Fruit fly (Drosophila melanogaster) whole organism, embryonic: ENCODE measurements around the gene Rab3-GAP.
A peak's percentile ranks its signal among the peaks of the same experiment; 100 is the strongest.

Source experiments
- CG10147 ChIP-seq: fragments of 200-800 bp; sonication (Bioruptor generic); optimal IDR thresholded peaks from 2 replicates; lab custom pipeline; 2019; ENCODE audit warnings: missing biosample characterization, mild to moderate bottlenecking, missing genetic modification characterization, moderate library complexity
- CG11695 ChIP-seq: fragments of 200-800 bp; sonication (Bioruptor generic); IDR thresholded peaks from 3 replicates; pipeline ENCODE4 v1.3.6; 2022; ENCODE audit warnings: missing biosample characterization, missing genetic modification characterization
- CG12299 ChIP-seq: fragments of 200-800 bp; sonication (Bioruptor generic); optimal IDR thresholded peaks from 2 replicates; lab custom pipeline; 2018; ENCODE audit warnings: missing biosample characterization, mild to moderate bottlenecking, missing genetic modification characterization
- CG13287 ChIP-seq: fragments of 200-800 bp; sonication (Bioruptor generic); IDR thresholded peaks from 2 replicates; pipeline ENCODE4 v1.3.6; 2022; ENCODE audit warnings: missing biosample characterization, missing genetic modification characterization; ENCODE audit not compliant: partially characterized antibody
- CG13624 ChIP-seq: fragments of 200-800 bp; sonication (Bioruptor generic); optimal IDR thresholded peaks from 2 replicates; lab custom pipeline; 2016; ENCODE audit warnings: missing biosample characterization, missing genetic modification characterization
- CG14860 ChIP-seq: fragments of 200-800 bp; sonication (Bioruptor generic); IDR thresholded peaks from 3 replicates; pipeline ENCODE4 v1.3.6; 2022; ENCODE audit warnings: missing biosample characterization, missing genetic modification characterization; ENCODE audit not compliant: partially characterized antibody
- CG15601 ChIP-seq: fragments of 200-800 bp; sonication (Bioruptor generic); optimal IDR thresholded peaks from 3 replicates; lab custom pipeline; 2019; ENCODE audit warnings: missing biosample characterization, mild to moderate bottlenecking, missing genetic modification characterization, moderate library complexity
- CG1602 ChIP-seq: fragments of 200-800 bp; sonication (Bioruptor generic); optimal IDR thresholded peaks from 3 replicates; lab custom pipeline; 2016; ENCODE audit warnings: missing biosample characterization, missing genetic modification characterization
- CG17361 ChIP-seq: fragments of 200-800 bp; sonication (Bioruptor generic); IDR thresholded peaks from 3 replicates; pipeline ENCODE4 v1.3.6; 2022; ENCODE audit warnings: missing biosample characterization, missing genetic modification characterization
- CG17568 ChIP-seq: fragments of 200-800 bp; sonication (Bioruptor generic); optimal IDR thresholded peaks from 2 replicates; lab custom pipeline; 2018; ENCODE audit warnings: missing biosample characterization, mild to moderate bottlenecking, missing genetic modification characterization, moderate library complexity
- CG17829 ChIP-seq: fragments of 200-800 bp; optimal IDR thresholded peaks from 2 replicates; lab custom pipeline; 2019; ENCODE audit warnings: missing biosample characterization, mild to moderate bottlenecking, missing genetic modification characterization, moderate library complexity
- CG2120 ChIP-seq: fragments of 200-800 bp; sonication (Bioruptor generic); optimal IDR thresholded peaks from 3 replicates; lab custom pipeline; 2016; ENCODE audit warnings: missing biosample characterization, missing genetic modification characterization
- CG2712 ChIP-seq: fragments of 200-800 bp; optimal IDR thresholded peaks from 3 replicates; lab custom pipeline; 2019; ENCODE audit warnings: missing biosample characterization, mild to moderate bottlenecking, missing genetic modification characterization, moderate library complexity
- CG31365 ChIP-seq: fragments of 200-800 bp; sonication (Bioruptor generic); optimal IDR thresholded peaks from 2 replicates; lab custom pipeline; 2018; ENCODE audit warnings: missing biosample characterization, mild to moderate bottlenecking, missing genetic modification characterization
- CG3163 ChIP-seq: fragments of 200-800 bp; sonication (Bioruptor generic); optimal IDR thresholded peaks from 3 replicates; lab custom pipeline; 2016; ENCODE audit warnings: missing biosample characterization, missing genetic modification characterization
- CG34376 ChIP-seq: fragments of 200-800 bp; sonication (Bioruptor generic); optimal IDR thresholded peaks from 2 replicates; lab custom pipeline; 2018; ENCODE audit warnings: missing biosample characterization, mild to moderate bottlenecking, missing genetic modification characterization
- CG4820 ChIP-seq: fragments of 200-800 bp; sonication (Bioruptor generic); optimal IDR thresholded peaks from 3 replicates; lab custom pipeline; 2016; ENCODE audit warnings: missing biosample characterization, missing genetic modification characterization
- CG6791 ChIP-seq: fragments of 200-800 bp; sonication (Bioruptor generic); IDR thresholded peaks from 3 replicates; pipeline ENCODE4 v1.3.6; 2022; ENCODE audit warnings: missing biosample characterization, missing genetic modification characterization; ENCODE audit not compliant: partially characterized antibody
- CG7372 ChIP-seq: fragments of 200-800 bp; sonication (Bioruptor generic); IDR thresholded peaks from 2 replicates; pipeline ENCODE4 v1.3.6; 2022; ENCODE audit warnings: missing biosample characterization, missing genetic modification characterization
- CG7745 ChIP-seq: fragments of 200-800 bp; sonication (Bioruptor generic); optimal IDR thresholded peaks from 2 replicates; lab custom pipeline; 2018; ENCODE audit warnings: missing biosample characterization, mild to moderate bottlenecking, missing genetic modification characterization, moderate library complexity
- CG8281 ChIP-seq: fragments of 200-800 bp; sonication (Bioruptor generic); optimal IDR thresholded peaks from 2 replicates; lab custom pipeline; 2018; ENCODE audit warnings: missing biosample characterization, mild to moderate bottlenecking, missing genetic modification characterization, moderate library complexity
- CG8388 ChIP-seq: fragments of 200-800 bp; sonication (Bioruptor generic); optimal IDR thresholded peaks from 2 replicates; lab custom pipeline; 2019; ENCODE audit warnings: missing biosample characterization, mild to moderate bottlenecking, missing genetic modification characterization, moderate library complexity
- CTCF ChIP-seq: fragments of 200-800 bp; sonication (Bioruptor generic); optimal IDR thresholded peaks from 2 replicates; lab custom pipeline; 2017; ENCODE audit warnings: missing biosample characterization, mild to moderate bottlenecking, missing genetic modification characterization, moderate library complexity
- Doc3 ChIP-seq: fragments of 200-800 bp; sonication (Bioruptor generic); IDR thresholded peaks from 3 replicates; pipeline ENCODE4 v1.3.6; 2022; ENCODE audit warnings: missing biosample characterization, missing genetic modification characterization; ENCODE audit not compliant: partially characterized antibody
- Dref ChIP-seq: fragments of 200-800 bp; sonication (Bioruptor generic); IDR thresholded peaks from 2 replicates; pipeline ENCODE4 v1.3.6; 2022; ENCODE audit warnings: missing biosample characterization, missing genetic modification characterization
- E2f1 ChIP-seq: fragments of 200-800 bp; sonication (Bioruptor generic); IDR thresholded peaks from 2 replicates; pipeline ENCODE4 v1.3.6; 2022; ENCODE audit warnings: missing biosample characterization, missing genetic modification characterization
- Fer2 ChIP-seq: fragments of 200-800 bp; sonication (Bioruptor generic); optimal IDR thresholded peaks from 2 replicates; lab custom pipeline; 2018; ENCODE audit warnings: missing biosample characterization, mild to moderate bottlenecking, missing genetic modification characterization, moderate library complexity
- HLH4C ChIP-seq: fragments of 200-800 bp; sonication (Bioruptor generic); IDR thresholded peaks from 3 replicates; pipeline ENCODE4 v1.3.6; 2022; ENCODE audit warnings: missing biosample characterization, missing genetic modification characterization; ENCODE audit not compliant: partially characterized antibody
- Hr3 ChIP-seq: fragments of 200-800 bp; sonication (Bioruptor generic); optimal IDR thresholded peaks from 3 replicates; lab custom pipeline; 2016; ENCODE audit warnings: missing biosample characterization, missing genetic modification characterization
- MESR4 ChIP-seq: fragments of 200-800 bp; sonication (Bioruptor generic); optimal IDR thresholded peaks from 2 replicates; lab custom pipeline; 2018; ENCODE audit warnings: missing biosample characterization, mild to moderate bottlenecking, missing genetic modification characterization, moderate library complexity
- PHDP ChIP-seq: fragments of 200-800 bp; sonication (Bioruptor generic); optimal IDR thresholded peaks from 3 replicates; lab custom pipeline; 2018; ENCODE audit warnings: missing biosample characterization, mild to moderate bottlenecking, missing genetic modification characterization, moderate library complexity
- ab ChIP-seq: fragments of 200-800 bp; sonication (Bioruptor generic); optimal IDR thresholded peaks from 2 replicates; lab custom pipeline; 2016; ENCODE audit warnings: missing biosample characterization, missing genetic modification characterization
- amos ChIP-seq: fragments of 200-800 bp; sonication (Bioruptor generic); IDR thresholded peaks from 2 replicates; pipeline ENCODE4 v1.3.6; 2022; ENCODE audit warnings: missing biosample characterization, missing genetic modification characterization; ENCODE audit not compliant: partially characterized antibody
- ash1 ChIP-seq: fragments of 200-800 bp; sonication (Bioruptor generic); optimal IDR thresholded peaks from 2 replicates; lab custom pipeline; 2018; ENCODE audit warnings: missing biosample characterization, mild to moderate bottlenecking, missing genetic modification characterization
- cato ChIP-seq: fragments of 200-800 bp; sonication (Bioruptor generic); optimal IDR thresholded peaks from 2 replicates; lab custom pipeline; 2016; ENCODE audit warnings: missing biosample characterization, missing genetic modification characterization, borderline replicate concordance
- disco-r ChIP-seq: fragments of 200-800 bp; sonication (Bioruptor generic); optimal IDR thresholded peaks from 2 replicates; lab custom pipeline; 2016; ENCODE audit warnings: missing biosample characterization, missing genetic modification characterization
- dmrt11E ChIP-seq: fragments of 200-800 bp; sonication (Bioruptor generic); optimal IDR thresholded peaks from 3 replicates; lab custom pipeline; 2018; ENCODE audit warnings: missing biosample characterization, mild to moderate bottlenecking, missing genetic modification characterization, moderate library complexity
- emc ChIP-seq: fragments of 200-800 bp; sonication (Bioruptor generic); optimal IDR thresholded peaks from 2 replicates; lab custom pipeline; 2016; ENCODE audit warnings: missing biosample characterization, missing genetic modification characterization
- en ChIP-seq: fragments of 200-800 bp; sonication (Bioruptor generic); optimal IDR thresholded peaks from 2 replicates; lab custom pipeline; 2016; ENCODE audit warnings: missing biosample characterization, missing genetic modification characterization
- hbn ChIP-seq: fragments of 200-800 bp; sonication (Bioruptor generic); IDR thresholded peaks from 2 replicates; pipeline ENCODE4 v1.3.6; 2022; ENCODE audit warnings: missing biosample characterization, missing genetic modification characterization; ENCODE audit not compliant: partially characterized antibody
- lola ChIP-seq, 3 experiments: fragments of >200 bp in 2 of 3; fragments of 200-800 bp in 1 of 3; sonication (Bioruptor generic) in 1 of 3; optimal IDR thresholded peaks; 2 replicates each; lab custom pipeline; 2017 to 2019; ENCODE audit warnings: missing biosample characterization in 3 of 3, missing genetic modification characterization in 3 of 3, mild to moderate bottlenecking in 1 of 3, moderate library complexity in 1 of 3
- mld ChIP-seq: fragments of 200-800 bp; sonication (Bioruptor generic); IDR thresholded peaks from 3 replicates; pipeline ENCODE4 v1.3.6; 2022; ENCODE audit warnings: missing biosample characterization, missing genetic modification characterization; ENCODE audit not compliant: partially characterized antibody
- pnt ChIP-seq: fragments of 200-800 bp; sonication (Bioruptor generic); optimal IDR thresholded peaks from 3 replicates; lab custom pipeline; 2016; ENCODE audit warnings: missing biosample characterization, missing genetic modification characterization
- sens-2 ChIP-seq: fragments of 200-800 bp; sonication (Bioruptor generic); IDR thresholded peaks from 2 replicates; pipeline ENCODE4 v1.3.6; 2022; ENCODE audit warnings: missing biosample characterization, missing genetic modification characterization
- sisA ChIP-seq: fragments of 200-800 bp; sonication (Bioruptor generic); IDR thresholded peaks from 2 replicates; pipeline ENCODE4 v1.3.6; 2022; ENCODE audit warnings: missing biosample characterization, missing genetic modification characterization
- sna ChIP-seq: fragments of 200-800 bp; sonication (Bioruptor generic); IDR thresholded peaks from 2 replicates; pipeline ENCODE4 v1.3.6; 2022; ENCODE audit warnings: missing biosample characterization, missing genetic modification characterization; ENCODE audit not compliant: partially characterized antibody
- tna ChIP-seq: fragments of 200-800 bp; sonication (Bioruptor generic); IDR thresholded peaks from 2 replicates; pipeline ENCODE4 v1.3.6; 2022; ENCODE audit warnings: missing biosample characterization, missing genetic modification characterization; ENCODE audit not compliant: partially characterized antibody
- trem ChIP-seq: fragments of 200-800 bp; optimal IDR thresholded peaks from 3 replicates; lab custom pipeline; 2019; ENCODE audit warnings: missing biosample characterization, mild to moderate bottlenecking, missing genetic modification characterization, moderate library complexity
- ttk ChIP-seq: fragments of 200-800 bp; sonication (Bioruptor generic); IDR thresholded peaks from 2 replicates; pipeline ENCODE4 v2.1.2; 2022; ENCODE audit warnings: missing biosample characterization, missing genetic modification characterization
- zen ChIP-seq: fragments of 200-800 bp; sonication (Bioruptor generic); optimal IDR thresholded peaks from 3 replicates; lab custom pipeline; 2018; ENCODE audit warnings: missing biosample characterization, mild to moderate bottlenecking, missing genetic modification characterization, moderate library complexity

Rab3-GAP gene

dm6 chr2L:12063035-12063434, at the start of gene Rab3-GAP (continued):
- TF ChIP-seq sna (GFP tag; lab: Robert Waterston, UW), result peak; percentile 68; the same call in 1 of the 2 replicates
- no peak for TF ChIP-seq dmrt11E (tag; lab: Kevin White, UChicago)
- peak; percentile 1 for TF ChIP-seq CG13624 (GFP tag; lab: Kevin White, UChicago)
- TF ChIP-seq emc (GFP tag; lab: Kevin White, UChicago), result no peak
- TF ChIP-seq pnt (GFP tag; lab: Kevin White, UChicago), result no peak
- TF ChIP-seq CG17568 (GFP tag; lab: Kevin White, UChicago), result no peak
- TF ChIP-seq Dref (GFP tag; lab: Robert Waterston, UW), result peak; percentile 84
- TF ChIP-seq CG2712, result peak; percentile 64
- TF ChIP-seq CG7372 (GFP tag; lab: Robert Waterston, UW), result no peak
- peak; percentile 51 for TF ChIP-seq CG2120 (GFP tag; lab: Kevin White, UChicago)
- TF ChIP-seq en, result no peak
- TF ChIP-seq CG8388 (GFP tag; lab: Kevin White, UChicago), result peak; percentile 15
- TF ChIP-seq ash1, result no peak
- TF ChIP-seq Doc3 (GFP tag; lab: Robert Waterston, UW), result peak; percentile 48
- no peak for TF ChIP-seq CG4820 (GFP tag; lab: Kevin White, UChicago)
- TF ChIP-seq CG11695 (GFP tag; lab: Robert Waterston, UW), result peak; percentile 44; the same call in 1 of the 3 replicates
- no peak for TF ChIP-seq Fer2 (tag; lab: Kevin White, UChicago)
- TF ChIP-seq CG17829 (tag; lab: Kevin White, UChicago), result peak; percentile 70
- peak; percentile 77 for TF ChIP-seq CG13287 (GFP tag; lab: Robert Waterston, UW)
- no peak for TF ChIP-seq CG3163
- no peak for TF ChIP-seq CG12299 (tag; lab: Kevin White, UChicago)
- TF ChIP-seq amos, result peak; percentile 37; the same call in 1 of the 2 replicates
- TF ChIP-seq zen (tag; lab: Kevin White, UChicago), result peak; percentile 43
- peak; percentile 78 for TF ChIP-seq trem (tag; lab: Kevin White, UChicago)
- peak in 1 of 3 experiments; percentile 27 for TF ChIP-seq lola (GFP tag; optimal IDR thresholded peaks at IDR 0.05; lab: Kevin White, UChicago)
- 0 out of 3 replicates have a peak, but pooled peaks have one; percentile 34 for TF ChIP-seq CG14860 (GFP tag; lab: Robert Waterston, UW)
- TF ChIP-seq tna (GFP tag; lab: Robert Waterston, UW), result peak; percentile 55
- TF ChIP-seq E2f1 (GFP tag; lab: Robert Waterston, UW), result no peak
- TF ChIP-seq ab (GFP tag; lab: Kevin White, UChicago), result no peak
- peak; percentile 45; the same call in 1 of the 3 replicates for TF ChIP-seq CG6791
- no peak for TF ChIP-seq ttk (GFP tag; lab: Robert Waterston, UW)
- peak; percentile 51; the same call in 1 of the 3 replicates for TF ChIP-seq CG17361 (GFP tag; lab: Robert Waterston, UW)
- no peak for TF ChIP-seq CG7745 (tag; lab: Kevin White, UChicago)
- TF ChIP-seq HLH4C (GFP tag; lab: Robert Waterston, UW), result peak; percentile 48
- TF ChIP-seq CTCF (GFP tag; lab: Kevin White, UChicago), result no peak
- peak; percentile 63 for TF ChIP-seq hbn
- TF ChIP-seq mld (GFP tag; lab: Robert Waterston, UW), result no peak
- peak; percentile 50 for TF ChIP-seq MESR4
- TF ChIP-seq CG8281 (tag; lab: Kevin White, UChicago), result no peak
- TF ChIP-seq CG31365 (tag; lab: Kevin White, UChicago), result no peak
- no peak for TF ChIP-seq cato (GFP tag; lab: Kevin White, UChicago)
- TF ChIP-seq PHDP, result peak; percentile 29
- TF ChIP-seq CG10147, result peak; percentile 7
- no peak for TF ChIP-seq disco-r (GFP tag; lab: Kevin White, UChicago)
- no peak for TF ChIP-seq CG34376 (GFP tag; lab: Kevin White, UChicago)
- TF ChIP-seq CG1602 (GFP tag; lab: Kevin White, UChicago), result peak; percentile 14
- TF ChIP-seq Hr3 (GFP tag; lab: Kevin White, UChicago), result peak; percentile 14
- no peak for TF ChIP-seq sisA (GFP tag; lab: Robert Waterston, UW)
- TF ChIP-seq sens-2 (GFP tag; lab: Robert Waterston, UW), result no peak
- TF ChIP-seq CG15601, result peak; percentile 29
